Fruit fly (Drosophila melanogaster) whole organism, embryonic: ENCODE results near the gene CG5909.
A peak's percentile ranks its signal among the peaks of the same experiment; 100 is the strongest.

ENCODE experiments used
- Abd-B ChIP-seq: fragments of 200-800 bp; sonication (Bioruptor generic); optimal IDR thresholded peaks from 2 replicates; lab custom pipeline; 2018; ENCODE audit warnings: missing biosample characterization, mild to moderate bottlenecking, missing genetic modification characterization, moderate library complexity
- Aef1 ChIP-seq: fragments of 200-800 bp; sonication (Bioruptor generic); IDR thresholded peaks from 3 replicates; pipeline ENCODE4 v1.3.6; 2022; ENCODE audit warnings: missing biosample characterization, missing genetic modification characterization
- Bteb2 ChIP-seq: fragments of 200-800 bp; sonication (Bioruptor generic); optimal IDR thresholded peaks from 2 replicates; lab custom pipeline; 2016; ENCODE audit warnings: missing biosample characterization, missing genetic modification characterization
- CG1024 ChIP-seq: fragments of 200-800 bp; sonication (Bioruptor generic); IDR thresholded peaks from 2 replicates; pipeline ENCODE4 v1.3.6; 2022; ENCODE audit warnings: missing biosample characterization, missing genetic modification characterization
- CG10959 ChIP-seq: fragments of 200-800 bp; sonication (Bioruptor generic); IDR thresholded peaks from 2 replicates; pipeline ENCODE4 v1.3.6; 2022; ENCODE audit warnings: missing biosample characterization, missing genetic modification characterization
- CG11456 ChIP-seq: fragments of 200-800 bp; sonication (Bioruptor generic); IDR thresholded peaks from 3 replicates; pipeline ENCODE4 v1.3.6; 2022; ENCODE audit warnings: missing biosample characterization, missing genetic modification characterization
- CG14014 ChIP-seq: fragments of 200-800 bp; sonication (Bioruptor generic); IDR thresholded peaks from 2 replicates; pipeline ENCODE4 v1.3.6; 2022; ENCODE audit warnings: missing biosample characterization, missing genetic modification characterization
- CG1529 ChIP-seq: fragments of 200-800 bp; sonication (Bioruptor generic); optimal IDR thresholded peaks from 3 replicates; lab custom pipeline; 2018; ENCODE audit warnings: missing biosample characterization, missing genetic modification characterization
- CG15514 ChIP-seq: fragments of 200-800 bp; sonication (Bioruptor generic); optimal IDR thresholded peaks from 3 replicates; lab custom pipeline; 2017; ENCODE audit warnings: missing biosample characterization, missing genetic modification characterization, mild to moderate bottlenecking, moderate library complexity, missing genetic modification reagents
- CG1603 ChIP-seq: fragments of 200-800 bp; sonication (Bioruptor generic); optimal IDR thresholded peaks from 2 replicates; lab custom pipeline; 2019; ENCODE audit warnings: missing biosample characterization, mild to moderate bottlenecking, missing genetic modification characterization, moderate library complexity
- CG17829 ChIP-seq: fragments of 200-800 bp; optimal IDR thresholded peaks from 2 replicates; lab custom pipeline; 2019; ENCODE audit warnings: missing biosample characterization, mild to moderate bottlenecking, missing genetic modification characterization, moderate library complexity
- CG34224 ChIP-seq: fragments of 200-800 bp; sonication (Bioruptor generic); IDR thresholded peaks from 3 replicates; pipeline ENCODE4 v1.3.6; 2022; ENCODE audit warnings: missing biosample characterization, missing genetic modification characterization; ENCODE audit not compliant: partially characterized antibody
- CG34376 ChIP-seq: fragments of 200-800 bp; sonication (Bioruptor generic); optimal IDR thresholded peaks from 2 replicates; lab custom pipeline; 2018; ENCODE audit warnings: missing biosample characterization, mild to moderate bottlenecking, missing genetic modification characterization
- CG4328 ChIP-seq: fragments of 200-800 bp; sonication (Bioruptor generic); optimal IDR thresholded peaks from 3 replicates; lab custom pipeline; 2017; ENCODE audit warnings: missing biosample characterization, missing genetic modification reagents, missing genetic modification characterization
- CG43689 ChIP-seq: fragments of 200-800 bp; sonication (Bioruptor generic); IDR thresholded peaks from 2 replicates; pipeline ENCODE4 v1.3.6; 2022; ENCODE audit warnings: missing biosample characterization, missing genetic modification characterization
- CG4424 ChIP-seq: fragments of 200-800 bp; sonication (Bioruptor generic); optimal IDR thresholded peaks from 3 replicates; lab custom pipeline; 2016; ENCODE audit warnings: missing biosample characterization, missing genetic modification characterization
- CG7271 ChIP-seq: fragments of 200-800 bp; sonication (Bioruptor generic); optimal IDR thresholded peaks from 2 replicates; lab custom pipeline; 2018; ENCODE audit warnings: missing biosample characterization, mild to moderate bottlenecking, missing genetic modification characterization, moderate library complexity
- CG7745 ChIP-seq: fragments of 200-800 bp; sonication (Bioruptor generic); optimal IDR thresholded peaks from 2 replicates; lab custom pipeline; 2018; ENCODE audit warnings: missing biosample characterization, mild to moderate bottlenecking, missing genetic modification characterization, moderate library complexity
- CG9817 ChIP-seq: fragments of 200-800 bp; sonication (Bioruptor generic); optimal IDR thresholded peaks from 2 replicates; lab custom pipeline; 2018; ENCODE audit warnings: missing biosample characterization, mild to moderate bottlenecking, missing genetic modification characterization, moderate library complexity
- Camta ChIP-seq: fragments of 200-800 bp; sonication (Bioruptor generic); optimal IDR thresholded peaks from 2 replicates; lab custom pipeline; 2016; ENCODE audit warnings: missing biosample characterization, missing genetic modification characterization
- CrebB ChIP-seq: fragments of 200-800 bp; sonication (Bioruptor generic); optimal IDR thresholded peaks from 3 replicates; lab custom pipeline; 2018; ENCODE audit warnings: missing biosample characterization, mild to moderate bottlenecking, missing genetic modification characterization
- Doc3 ChIP-seq: fragments of 200-800 bp; sonication (Bioruptor generic); IDR thresholded peaks from 3 replicates; pipeline ENCODE4 v1.3.6; 2022; ENCODE audit warnings: missing biosample characterization, missing genetic modification characterization; ENCODE audit not compliant: partially characterized antibody
- Dp ChIP-seq: fragments of 200-800 bp; sonication (Bioruptor generic); optimal IDR thresholded peaks from 2 replicates; lab custom pipeline; 2018; ENCODE audit warnings: missing biosample characterization, mild to moderate bottlenecking, missing genetic modification characterization, moderate library complexity
- Elba2 ChIP-seq: fragments of 200-800 bp; sonication (Bioruptor generic); optimal IDR thresholded peaks from 3 replicates; lab custom pipeline; 2016; ENCODE audit warnings: missing biosample characterization, missing genetic modification characterization
- Ets65A ChIP-seq: fragments of 200-800 bp; sonication (Bioruptor generic); peaks from one replicate; lab custom pipeline; 2016; ENCODE audit warnings: missing biosample characterization, missing genetic modification characterization
- Ets97D ChIP-seq: fragments of 200-800 bp; sonication (Bioruptor generic); optimal IDR thresholded peaks from 3 replicates; lab custom pipeline; 2016; ENCODE audit warnings: missing biosample characterization, missing genetic modification characterization
- Gsc ChIP-seq: fragments of 200-800 bp; sonication (Bioruptor generic); IDR thresholded peaks from 2 replicates; pipeline ENCODE4 v1.3.6; 2022; ENCODE audit warnings: missing biosample characterization, missing genetic modification characterization
- Hr78 ChIP-seq, 2 experiments: fragments of 200-800 bp in 1 of 2; fragments of >200 bp in 1 of 2; sonication (Bioruptor generic) in 1 of 2; optimal IDR thresholded peaks; 2 replicates each; lab custom pipeline; 2017 to 2019; ENCODE audit warnings: missing biosample characterization in 2 of 2, missing genetic modification characterization in 2 of 2, mild to moderate bottlenecking in 1 of 2, moderate library complexity in 1 of 2
- Jarid2 ChIP-seq: fragments of 200-800 bp; sonication (Bioruptor generic); optimal IDR thresholded peaks from 3 replicates; lab custom pipeline; 2017; ENCODE audit warnings: mild to moderate bottlenecking, missing biosample characterization, missing genetic modification reagents, missing genetic modification characterization
- MESR4 ChIP-seq: fragments of 200-800 bp; sonication (Bioruptor generic); optimal IDR thresholded peaks from 2 replicates; lab custom pipeline; 2018; ENCODE audit warnings: missing biosample characterization, mild to moderate bottlenecking, missing genetic modification characterization, moderate library complexity
- Oli ChIP-seq: fragments of 200-800 bp; sonication (Bioruptor generic); optimal IDR thresholded peaks from 2 replicates; lab custom pipeline; 2018; ENCODE audit warnings: missing biosample characterization, mild to moderate bottlenecking, missing genetic modification characterization, moderate library complexity
- YL-1 ChIP-seq: fragments of 200-800 bp; sonication (Bioruptor generic); optimal IDR thresholded peaks from 3 replicates; lab custom pipeline; 2017; ENCODE audit warnings: missing biosample characterization, mild to moderate bottlenecking, missing genetic modification characterization
- amos ChIP-seq: fragments of 200-800 bp; sonication (Bioruptor generic); IDR thresholded peaks from 2 replicates; pipeline ENCODE4 v1.3.6; 2022; ENCODE audit warnings: missing biosample characterization, missing genetic modification characterization; ENCODE audit not compliant: partially characterized antibody
- ap ChIP-seq: fragments of 200-800 bp; sonication (Bioruptor generic); IDR thresholded peaks from 2 replicates; pipeline ENCODE4 v1.3.6; 2022; ENCODE audit warnings: missing biosample characterization, missing genetic modification characterization
- bbx ChIP-seq: fragments of 200-800 bp; sonication (Bioruptor generic); IDR thresholded peaks from 2 replicates; pipeline ENCODE4 v1.3.6; 2022; ENCODE audit warnings: missing biosample characterization, missing genetic modification characterization; ENCODE audit not compliant: partially characterized antibody
- crol ChIP-seq: fragments of 200-800 bp; sonication (Bioruptor generic); IDR thresholded peaks from 2 replicates; pipeline ENCODE4 v1.3.6; 2022; ENCODE audit warnings: missing biosample characterization, missing genetic modification characterization
- danr ChIP-seq: fragments of 200-800 bp; sonication (Bioruptor generic); IDR thresholded peaks from 2 replicates; pipeline ENCODE4 v1.3.6; 2022; ENCODE audit warnings: missing biosample characterization, missing genetic modification characterization
- gcm ChIP-seq: fragments of 200-800 bp; sonication (Bioruptor generic); optimal IDR thresholded peaks from 2 replicates; lab custom pipeline; 2019; ENCODE audit warnings: missing biosample characterization, mild to moderate bottlenecking, missing genetic modification characterization, moderate library complexity
- inv ChIP-seq: fragments of 200-800 bp; sonication (Bioruptor generic); IDR thresholded peaks from 2 replicates; pipeline ENCODE4 v1.3.6; 2022; ENCODE audit warnings: missing biosample characterization, missing genetic modification characterization; ENCODE audit not compliant: partially characterized antibody
- jigr1 ChIP-seq: fragments of 200-800 bp; sonication (Bioruptor generic); IDR thresholded peaks from 3 replicates; pipeline ENCODE4 v1.3.6; 2022; ENCODE audit warnings: missing biosample characterization, missing genetic modification characterization
- knrl ChIP-seq: fragments of 200-800 bp; sonication (Bioruptor generic); IDR thresholded peaks from 3 replicates; pipeline ENCODE4 v1.3.6; 2022; ENCODE audit warnings: missing biosample characterization, missing genetic modification characterization; ENCODE audit not compliant: partially characterized antibody
- maf-S ChIP-seq: fragments of 200-800 bp; sonication (Bioruptor generic); optimal IDR thresholded peaks from 2 replicates; lab custom pipeline; 2016; ENCODE audit warnings: missing biosample characterization, missing genetic modification characterization
- otp ChIP-seq: fragments of 200-800 bp; sonication (Bioruptor generic); IDR thresholded peaks from 3 replicates; pipeline ENCODE4, ENCODE4 v1.3.6; 2022; ENCODE audit warnings: missing biosample characterization, missing genetic modification characterization
- pnt ChIP-seq: fragments of 200-800 bp; sonication (Bioruptor generic); optimal IDR thresholded peaks from 3 replicates; lab custom pipeline; 2016; ENCODE audit warnings: missing biosample characterization, missing genetic modification characterization
- sima ChIP-seq: fragments of 200-800 bp; sonication (Bioruptor generic); optimal IDR thresholded peaks from 2 replicates; lab custom pipeline; 2016; ENCODE audit warnings: missing biosample characterization, missing genetic modification characterization
- tgo ChIP-seq: fragments of 200-800 bp; sonication (Bioruptor generic); IDR thresholded peaks from 3 replicates; pipeline ENCODE4 v1.3.6; 2022; ENCODE audit warnings: missing biosample characterization, missing genetic modification characterization
- zen ChIP-seq: fragments of 200-800 bp; sonication (Bioruptor generic); optimal IDR thresholded peaks from 3 replicates; lab custom pipeline; 2018; ENCODE audit warnings: missing biosample characterization, mild to moderate bottlenecking, missing genetic modification characterization, moderate library complexity
- zfh1 ChIP-seq: fragments of 200-800 bp; sonication (Bioruptor generic); IDR thresholded peaks from 3 replicates; pipeline ENCODE4 v1.3.6; 2022; ENCODE audit warnings: missing biosample characterization, missing genetic modification characterization

The CG5909 gene

DNA sequence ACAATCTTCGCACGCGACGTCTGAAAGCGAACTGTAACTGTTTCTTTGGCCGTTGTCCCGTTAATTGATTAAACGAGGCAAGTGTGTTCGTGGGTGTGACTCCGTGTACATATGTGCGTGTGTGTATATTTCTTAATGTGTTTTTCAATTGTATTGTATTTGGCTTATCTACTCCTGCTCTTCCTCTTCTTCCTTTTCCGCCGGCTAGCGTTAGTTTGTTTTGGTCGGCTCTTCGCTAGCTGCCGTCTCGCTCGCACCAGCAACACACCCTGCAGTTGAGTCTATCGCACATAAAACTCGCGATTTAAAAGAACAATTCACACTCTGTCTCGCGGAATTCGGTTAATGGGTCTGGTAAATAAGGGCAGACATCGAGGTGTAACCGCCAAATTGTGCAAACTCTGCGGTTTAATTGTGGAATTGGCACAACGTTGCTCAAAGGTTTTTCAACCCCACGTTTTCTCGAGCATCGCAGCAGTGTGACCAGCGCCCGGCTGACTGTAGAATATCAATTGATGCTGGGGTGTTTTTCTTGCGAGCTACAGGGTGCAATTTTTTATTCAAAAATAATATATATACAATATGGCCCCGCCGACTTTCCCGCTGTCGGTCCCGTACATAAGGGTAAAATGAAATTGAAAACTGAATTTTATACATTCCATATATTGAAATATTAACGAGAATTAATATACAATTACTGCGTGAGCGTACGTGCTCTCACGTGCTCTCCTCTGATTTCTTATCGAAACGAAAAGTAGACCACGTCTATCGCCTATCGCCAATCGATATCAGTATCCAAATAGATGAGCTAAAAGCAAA is 49.0 kb upstream of the CG5909 start, which contains the start of the genes gb and CG5815 (continued):
- TF ChIP-seq Bteb2 (GFP tag; lab: Kevin White, UChicago), result peak; percentile 78
- TF ChIP-seq Abd-B (GFP tag; lab: Kevin White, UChicago), result peak; percentile 90
- TF ChIP-seq bbx (GFP tag; lab: Robert Waterston, UW), result peak; percentile 85
- TF ChIP-seq CG10959 (GFP tag; lab: Robert Waterston, UW), result peak; percentile 79
- peak; percentile 83 for TF ChIP-seq CG34376 (GFP tag; lab: Kevin White, UChicago)
- peak; percentile 89 for TF ChIP-seq tgo (GFP tag; lab: Robert Waterston, UW)
- peak; percentile 81 for TF ChIP-seq ap
- peak; percentile 93 for TF ChIP-seq CG14014 (GFP tag; lab: Robert Waterston, UW)
- peak; percentile 92 for TF ChIP-seq knrl
- peak in 1 of 2 experiments; percentile 54 for TF ChIP-seq Hr78 (GFP tag; optimal IDR thresholded peaks at IDR 0.05; lab: Kevin White, UChicago)
- TF ChIP-seq Dp (GFP tag; lab: Kevin White, UChicago), result peak; percentile 37
- peak; percentile 66 for TF ChIP-seq Elba2 (GFP tag; lab: Kevin White, UChicago)
- TF ChIP-seq inv (GFP tag; lab: Robert Waterston, UW), result peak; percentile 91
- peak; percentile 91 for TF ChIP-seq Aef1 (GFP tag; lab: Robert Waterston, UW)
- peak; percentile 64 for TF ChIP-seq CG43689 (GFP tag; lab: Robert Waterston, UW)
- peak; percentile 70; the same call in 1 of the 2 replicates for TF ChIP-seq CG1024 (GFP tag; lab: Robert Waterston, UW)
- peak; percentile 71 for TF ChIP-seq gcm (GFP tag; lab: Kevin White, UChicago)
- no peak for TF ChIP-seq CG7745 (tag; lab: Kevin White, UChicago)
- peak; percentile 93 for TF ChIP-seq YL-1 (GFP tag; lab: Kevin White, UChicago)
- TF ChIP-seq jigr1 (GFP tag; lab: Robert Waterston, UW), result peak; percentile 68; the same call in 1 of the 3 replicates
- peak; percentile 92 for TF ChIP-seq CG11456 (GFP tag; lab: Robert Waterston, UW)
- TF ChIP-seq MESR4 (GFP tag; lab: Kevin White, UChicago), result peak; percentile 41
- TF ChIP-seq maf-S (GFP tag; lab: Kevin White, UChicago), result peak; percentile 66
- peak; percentile 73 for TF ChIP-seq Camta (GFP tag; lab: Kevin White, UChicago)
- no peak for TF ChIP-seq sima (GFP tag; lab: Kevin White, UChicago)
- peak; percentile 86 for TF ChIP-seq amos (GFP tag; lab: Robert Waterston, UW)
- TF ChIP-seq CG7271 (tag; lab: Kevin White, UChicago), result peak; percentile 25
- peak; percentile 87 for TF ChIP-seq CG15514 (GFP tag; lab: Kevin White, UChicago)
- TF ChIP-seq Ets65A (GFP tag; lab: Kevin White, UChicago), result peak; percentile 98
- TF ChIP-seq CG34224 (GFP tag; lab: Robert Waterston, UW), result peak; percentile 98
- peak; percentile 91 for TF ChIP-seq CG9817 (tag; lab: Kevin White, UChicago)
- peak; percentile 50 for TF ChIP-seq CG1603 (tag; lab: Kevin White, UChicago)
- peak; percentile 50 for TF ChIP-seq pnt (GFP tag; lab: Kevin White, UChicago)
- TF ChIP-seq CrebB (tag; lab: Kevin White, UChicago), result peak; percentile 59
- no peak for TF ChIP-seq Gsc
- peak; percentile 78 for TF ChIP-seq Ets97D
- TF ChIP-seq crol (GFP tag; lab: Robert Waterston, UW), result no peak
- TF ChIP-seq Doc3 (GFP tag; lab: Robert Waterston, UW), result peak; percentile 98
- TF ChIP-seq Jarid2 (GFP tag; lab: Kevin White, UChicago), result peak; percentile 70
- TF ChIP-seq Oli (tag; lab: Kevin White, UChicago), result peak; percentile 85
- TF ChIP-seq danr (GFP tag; lab: Robert Waterston, UW), result peak; percentile 74
- TF ChIP-seq CG4424 (GFP tag; lab: Kevin White, UChicago), result peak; percentile 93
- peak; percentile 85 for TF ChIP-seq otp
- TF ChIP-seq CG17829 (tag; lab: Kevin White, UChicago), result peak; percentile 91
- TF ChIP-seq zfh1, result peak; percentile 93
- peak; percentile 73 for TF ChIP-seq CG1529 (GFP tag; lab: Kevin White, UChicago)
- peak; percentile 81 for TF ChIP-seq zen (tag; lab: Kevin White, UChicago)
- peak; percentile 85 for TF ChIP-seq CG4328
